Fruit fly (Drosophila melanogaster) whole organism, embryonic: ENCODE data around the gene CG14014.

ENCODE experiments used
- CG11398 ChIP-seq: fragments of 200-800 bp; sonication (Bioruptor generic); optimal IDR thresholded peaks from 2 replicates; lab custom pipeline; 2016; ENCODE audit warnings: missing biosample characterization, missing genetic modification characterization
- CG11560 ChIP-seq: fragments of 200-800 bp; sonication (Bioruptor generic); IDR thresholded peaks from 3 replicates; pipeline ENCODE4 v1.3.6; 2022; ENCODE audit warnings: missing biosample characterization, missing genetic modification characterization
- CG13296 ChIP-seq: fragments of 200-800 bp; sonication (Bioruptor generic); optimal IDR thresholded peaks from 3 replicates; lab custom pipeline; 2018; ENCODE audit warnings: missing biosample characterization, mild to moderate bottlenecking, missing genetic modification characterization
- CG14014 ChIP-seq: fragments of 200-800 bp; sonication (Bioruptor generic); IDR thresholded peaks from 2 replicates; pipeline ENCODE4 v1.3.6; 2022; ENCODE audit warnings: missing biosample characterization, missing genetic modification characterization
- CG14710 ChIP-seq: fragments of 200-800 bp; sonication (Bioruptor generic); optimal IDR thresholded peaks from 3 replicates; lab custom pipeline; 2019; ENCODE audit warnings: missing biosample characterization, mild to moderate bottlenecking, missing genetic modification characterization, moderate library complexity
- CG15269 ChIP-seq: fragments of 200-800 bp; sonication (Bioruptor generic); optimal IDR thresholded peaks from 2 replicates; lab custom pipeline; 2018; ENCODE audit warnings: missing biosample characterization, mild to moderate bottlenecking, missing genetic modification characterization, moderate library complexity
- CG1602 ChIP-seq: fragments of 200-800 bp; sonication (Bioruptor generic); optimal IDR thresholded peaks from 3 replicates; lab custom pipeline; 2016; ENCODE audit warnings: missing biosample characterization, missing genetic modification characterization
- CG17385 ChIP-seq: fragments of 200-800 bp; sonication (Bioruptor generic); optimal IDR thresholded peaks from 3 replicates; lab custom pipeline; 2018; ENCODE audit warnings: missing biosample characterization, mild to moderate bottlenecking, missing genetic modification characterization
- CG18476 ChIP-seq: fragments of 200-800 bp; sonication (Bioruptor generic); optimal IDR thresholded peaks from 2 replicates; lab custom pipeline; 2016; ENCODE audit warnings: missing biosample characterization, mild to moderate bottlenecking, missing genetic modification characterization
- CG3065 ChIP-seq: fragments of 200-800 bp; sonication (Bioruptor generic); optimal IDR thresholded peaks from 2 replicates; lab custom pipeline; 2016; ENCODE audit warnings: missing biosample characterization, missing genetic modification characterization
- CG32772 ChIP-seq: fragments of 200-800 bp; sonication (Bioruptor generic); IDR thresholded peaks from 2 replicates; pipeline ENCODE4 v1.3.6; 2022; ENCODE audit warnings: missing biosample characterization, missing genetic modification characterization
- CG3407 ChIP-seq: fragments of 200-800 bp; sonication (Bioruptor generic); optimal IDR thresholded peaks from 2 replicates; lab custom pipeline; 2018; ENCODE audit warnings: missing biosample characterization, mild to moderate bottlenecking, missing genetic modification characterization
- CG34376 ChIP-seq: fragments of 200-800 bp; sonication (Bioruptor generic); optimal IDR thresholded peaks from 2 replicates; lab custom pipeline; 2018; ENCODE audit warnings: missing biosample characterization, mild to moderate bottlenecking, missing genetic modification characterization
- CG6654 ChIP-seq: fragments of 200-800 bp; sonication (Bioruptor generic); optimal IDR thresholded peaks from 2 replicates; lab custom pipeline; 2017; ENCODE audit warnings: missing biosample characterization, mild to moderate bottlenecking, missing genetic modification characterization
- CG6689 ChIP-seq: fragments of 200-800 bp; sonication (Bioruptor generic); IDR thresholded peaks from 2 replicates; pipeline ENCODE4 v1.3.6; 2022; ENCODE audit warnings: missing biosample characterization, missing genetic modification characterization
- CG6813 ChIP-seq: fragments of 200-800 bp; sonication (Bioruptor generic); optimal IDR thresholded peaks from 2 replicates; lab custom pipeline; 2017; ENCODE audit warnings: missing biosample characterization, missing genetic modification characterization, mild to moderate bottlenecking, moderate library complexity, missing genetic modification reagents
- CG7839 ChIP-seq: fragments of 200-800 bp; sonication (Bioruptor generic); optimal IDR thresholded peaks from 3 replicates; lab custom pipeline; 2018; ENCODE audit warnings: missing biosample characterization, mild to moderate bottlenecking, missing genetic modification characterization, moderate library complexity
- CG9932 ChIP-seq: fragments of 200-800 bp; sonication (Bioruptor generic); IDR thresholded peaks from 2 replicates; pipeline ENCODE4 v1.3.6; 2022; ENCODE audit warnings: missing biosample characterization, missing genetic modification characterization
- CoRest ChIP-seq: fragments of 200-800 bp; sonication (Bioruptor generic); optimal IDR thresholded peaks from 3 replicates; lab custom pipeline; 2018; ENCODE audit warnings: missing biosample characterization, mild to moderate bottlenecking, missing genetic modification characterization, moderate library complexity
- Fer3 ChIP-seq: fragments of 200-800 bp; sonication (Bioruptor generic); optimal IDR thresholded peaks from 2 replicates; lab custom pipeline; 2018; ENCODE audit warnings: missing biosample characterization, mild to moderate bottlenecking, missing genetic modification characterization, moderate library complexity
- Gug ChIP-seq: fragments of 200-800 bp; sonication (Bioruptor generic); IDR thresholded peaks from 4 replicates; pipeline ENCODE4 v1.3.6; 2022; ENCODE audit warnings: missing biosample characterization, missing genetic modification characterization
- HHEX ChIP-seq: fragments of 200-800 bp; sonication (Bioruptor generic); optimal IDR thresholded peaks from 3 replicates; lab custom pipeline; 2017; ENCODE audit warnings: missing biosample characterization, mild to moderate bottlenecking, missing genetic modification characterization, missing genetic modification reagents
- Hey ChIP-seq: fragments of 200-800 bp; sonication (Bioruptor generic); optimal IDR thresholded peaks from 3 replicates; lab custom pipeline; 2018; ENCODE audit warnings: missing biosample characterization, mild to moderate bottlenecking, missing genetic modification characterization
- Hr51 ChIP-seq, 2 experiments: fragments of 200-800 bp; sonication (Bioruptor generic); optimal IDR thresholded peaks; 2 replicates in 1 of 2; 3 replicates in 1 of 2; lab custom pipeline; 2016 to 2018; ENCODE audit warnings: missing biosample characterization in 2 of 2, missing genetic modification characterization in 2 of 2, mild to moderate bottlenecking in 1 of 2, moderate library complexity in 1 of 2
- Hsf ChIP-seq: fragments of 200-800 bp; sonication (Bioruptor generic); optimal IDR thresholded peaks from 3 replicates; lab custom pipeline; 2016; ENCODE audit warnings: missing biosample characterization, missing genetic modification characterization
- MBD-R2 ChIP-seq: fragments of 200-800 bp; sonication (Bioruptor generic); IDR thresholded peaks from 2 replicates; pipeline ENCODE4 v1.3.6; 2022; ENCODE audit warnings: missing biosample characterization, missing genetic modification characterization
- Oli ChIP-seq: fragments of 200-800 bp; sonication (Bioruptor generic); optimal IDR thresholded peaks from 2 replicates; lab custom pipeline; 2018; ENCODE audit warnings: missing biosample characterization, mild to moderate bottlenecking, missing genetic modification characterization, moderate library complexity
- Sox102F ChIP-seq: fragments of 200-800 bp; sonication (Bioruptor generic); optimal IDR thresholded peaks from 2 replicates; lab custom pipeline; 2018; ENCODE audit warnings: missing biosample characterization, mild to moderate bottlenecking, missing genetic modification characterization, moderate library complexity
- Trl ChIP-seq, 3 experiments: fragments of >200 bp in 2 of 3; fragments of 200-800 bp in 1 of 3; sonication (Bioruptor generic) in 1 of 3; optimal IDR thresholded peaks; 2 replicates in 1 of 3; 3 replicates in 2 of 3; lab custom pipeline; 2016 to 2017; ENCODE audit warnings: missing biosample characterization in 1 of 3, missing genetic modification characterization in 1 of 3
- ab ChIP-seq: fragments of 200-800 bp; sonication (Bioruptor generic); optimal IDR thresholded peaks from 2 replicates; lab custom pipeline; 2016; ENCODE audit warnings: missing biosample characterization, missing genetic modification characterization
- abd-A ChIP-seq: fragments of 200-800 bp; sonication (Bioruptor generic); optimal IDR thresholded peaks from 3 replicates; lab custom pipeline; 2019; ENCODE audit warnings: missing biosample characterization, mild to moderate bottlenecking, missing genetic modification characterization, moderate library complexity
- al ChIP-seq: fragments of 200-800 bp; sonication (Bioruptor generic); IDR thresholded peaks from 2 replicates; pipeline ENCODE4 v1.3.6; 2022; ENCODE audit warnings: missing biosample characterization, missing genetic modification characterization
- bowl ChIP-seq: fragments of 200-800 bp; sonication (Bioruptor generic); IDR thresholded peaks from 2 replicates; pipeline ENCODE4 v1.3.6; 2022; ENCODE audit warnings: missing biosample characterization, missing genetic modification characterization
- cg ChIP-seq: fragments of 200-800 bp; sonication (Bioruptor generic); optimal IDR thresholded peaks from 3 replicates; lab custom pipeline; 2019; ENCODE audit warnings: missing biosample characterization, mild to moderate bottlenecking, missing genetic modification characterization, moderate library complexity
- cwo ChIP-seq: fragments of 200-800 bp; sonication (Bioruptor generic); optimal IDR thresholded peaks from 3 replicates; lab custom pipeline; 2017; ENCODE audit warnings: missing biosample characterization, missing genetic modification characterization, mild to moderate bottlenecking, moderate library complexity, missing genetic modification reagents
- dysf ChIP-seq: fragments of 200-800 bp; sonication (Bioruptor generic); IDR thresholded peaks from 3 replicates; pipeline ENCODE4 v1.3.6; 2022; ENCODE audit warnings: missing biosample characterization, missing genetic modification characterization
- gfzf ChIP-seq: fragments of 200-800 bp; sonication (Bioruptor generic); optimal IDR thresholded peaks from 2 replicates; lab custom pipeline; 2016; ENCODE audit warnings: missing biosample characterization, mild to moderate bottlenecking, missing genetic modification characterization, moderate library complexity
- lmd ChIP-seq: fragments of 200-800 bp; sonication (Bioruptor generic); IDR thresholded peaks from 2 replicates; pipeline ENCODE4 v1.3.6; 2022; ENCODE audit warnings: missing biosample characterization, missing genetic modification characterization
- mam ChIP-seq: fragments of 200-800 bp; sonication (Bioruptor generic); optimal IDR thresholded peaks from 3 replicates; lab custom pipeline; 2016; ENCODE audit warnings: missing biosample characterization, missing genetic modification characterization
- nmo ChIP-seq: fragments of 200-800 bp; sonication (Bioruptor generic); optimal IDR thresholded peaks from 2 replicates; lab custom pipeline; 2018; ENCODE audit warnings: missing biosample characterization, mild to moderate bottlenecking, missing genetic modification characterization, moderate library complexity
- prd ChIP-seq, 3 experiments: fragments of >200 bp in 2 of 3; fragments of 200-800 bp in 1 of 3; sonication (Bioruptor generic) in 1 of 3; optimal IDR thresholded peaks in 2 of 3; IDR thresholded peaks in 1 of 3; 2 replicates in 2 of 3; 3 replicates in 1 of 3; pipeline versions ENCODE4 v1.3.6 to Lab custom; 2017 to 2022; ENCODE audit warnings: missing biosample characterization in 1 of 3, missing genetic modification characterization in 1 of 3
- ranshi ChIP-seq: fragments of 200-800 bp; sonication (Bioruptor generic); IDR thresholded peaks from 2 replicates; pipeline ENCODE4 v1.3.6; 2022; ENCODE audit warnings: missing biosample characterization, missing genetic modification characterization
- ro ChIP-seq: fragments of 200-800 bp; sonication (Bioruptor generic); IDR thresholded peaks from 2 replicates; pipeline ENCODE4 v1.3.6; 2022; ENCODE audit warnings: missing biosample characterization, missing genetic modification characterization
- row ChIP-seq: fragments of 200-800 bp; sonication (Bioruptor generic); IDR thresholded peaks from 3 replicates; pipeline ENCODE4 v1.3.6; 2022; ENCODE audit warnings: missing biosample characterization, missing genetic modification characterization
- sima ChIP-seq: fragments of 200-800 bp; sonication (Bioruptor generic); optimal IDR thresholded peaks from 2 replicates; lab custom pipeline; 2016; ENCODE audit warnings: missing biosample characterization, missing genetic modification characterization
- sob ChIP-seq: fragments of 200-800 bp; sonication (Bioruptor generic); IDR thresholded peaks from 2 replicates; pipeline ENCODE4 v1.3.6; 2022; ENCODE audit warnings: missing biosample characterization, missing genetic modification characterization
- sqz ChIP-seq: fragments of 200-800 bp; sonication (Bioruptor generic); optimal IDR thresholded peaks from 3 replicates; lab custom pipeline; 2018; ENCODE audit warnings: missing biosample characterization, mild to moderate bottlenecking, missing genetic modification characterization
- twi ChIP-seq: fragments of 200-800 bp; optimal IDR thresholded peaks from 2 replicates; lab custom pipeline; 2019; ENCODE audit warnings: missing biosample characterization, mild to moderate bottlenecking, missing genetic modification characterization, moderate library complexity
- z ChIP-seq: fragments of 200-800 bp; sonication (Bioruptor generic); IDR thresholded peaks from 3 replicates; pipeline ENCODE4 v1.3.6; 2022; ENCODE audit warnings: missing biosample characterization, missing genetic modification characterization

CG14014 gene

DNA sequence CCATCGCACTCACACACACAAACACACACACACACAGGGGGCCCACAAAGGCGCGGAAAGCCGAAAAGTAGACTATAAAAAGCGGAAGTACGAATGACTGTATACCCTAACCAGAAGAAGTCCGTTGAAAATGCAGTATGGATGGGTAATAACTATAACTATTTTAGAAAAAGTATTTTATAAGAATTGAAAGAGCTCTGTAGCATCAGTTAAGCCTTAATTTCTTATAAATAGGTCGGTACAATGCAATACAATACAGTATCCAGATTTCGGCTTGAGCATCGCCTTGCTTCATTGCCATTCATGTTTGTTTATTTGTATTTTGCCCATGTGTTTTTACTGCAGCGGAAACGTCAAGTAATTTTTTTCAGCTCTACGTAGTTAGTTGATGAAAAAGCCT, 18.9 kb upstream of the CG14014 start (continued):
- TF ChIP-seq ab (GFP tag; lab: Kevin White, UChicago) (no peak), Fer3 (tag; lab: Kevin White, UChicago) (peak; percentile 23), gfzf (GFP tag; lab: Kevin White, UChicago) (no peak), Hey (tag; lab: Kevin White, UChicago) (no peak), lmd (GFP tag; lab: Robert Waterston, UW) (peak; percentile 46; the same call in 1 of the 2 replicates), CG14710 (tag; lab: Kevin White, UChicago) (no peak), sima (no peak), CG32772 (GFP tag; lab: Robert Waterston, UW) (peak; percentile 44), z (GFP tag; lab: Robert Waterston, UW) (no peak), CG6654 (GFP tag; lab: Kevin White, UChicago) (no peak), ranshi (GFP tag; lab: Robert Waterston, UW) (peak; percentile 10; the same call in 1 of the 2 replicates), nmo (peak; percentile 16), CG1602 (GFP tag; lab: Kevin White, UChicago) (peak; percentile 1), sob (GFP tag; lab: Robert Waterston, UW) (no peak; the same call in 1 of the 2 replicates), CG9932 (GFP tag; lab: Robert Waterston, UW) (peak; percentile 58), twi (no peak), cg (peak; percentile 7), Gug (0 out of 4 replicates have a peak, but pooled peaks have one; percentile 17), cwo (GFP tag; lab: Kevin White, UChicago) (peak; percentile 18), CG11398 (GFP tag; lab: Kevin White, UChicago) (no peak), Sox102F (GFP tag; lab: Kevin White, UChicago) (peak; percentile 45), al (0 out of 2 replicates have a peak, but pooled peaks have one; percentile 10), CG6689 (GFP tag; lab: Robert Waterston, UW) (peak; percentile 45), row (GFP tag; lab: Robert Waterston, UW) (peak; percentile 69), CG34376 (GFP tag; lab: Kevin White, UChicago) (no peak), CG13296 (GFP tag; lab: Kevin White, UChicago) (peak; percentile 22), CG3407 (GFP tag; lab: Kevin White, UChicago) (no peak), CG15269 (tag; lab: Kevin White, UChicago) (peak; percentile 48), CG18476 (GFP tag; lab: Kevin White, UChicago) (no peak), CG6813 (GFP tag; lab: Kevin White, UChicago) (no peak), bowl (no peak), abd-A (tag; lab: Kevin White, UChicago) (peak; percentile 34), CG14014 (GFP tag; lab: Robert Waterston, UW) (peak; percentile 64; the same call in 1 of the 2 replicates), CG17385 (peak; percentile 26), prd (optimal IDR thresholded peaks at IDR 0.05; lab: Kevin White, UChicago) (no peak), prd (GFP tag; IDR thresholded peaks at IDR 0.05; lab: Robert Waterston, UW) (peak; percentile 27; the same call in 1 of the 3 replicates), Oli (tag; lab: Kevin White, UChicago) (peak; percentile 27), Trl (optimal IDR thresholded peaks at IDR 0.05; lab: Kevin White, UChicago) (no peak), Trl (GFP tag; optimal IDR thresholded peaks at IDR 0.05; lab: Kevin White, UChicago) (peak; percentile 30), mam (GFP tag; lab: Kevin White, UChicago) (peak; percentile 14), HHEX (GFP tag; lab: Kevin White, UChicago) (peak; percentile 24), ro (GFP tag; lab: Robert Waterston, UW) (no peak; the same call in 1 of the 2 replicates), CG3065 (GFP tag; lab: Kevin White, UChicago) (no peak), Hr51 (GFP tag; optimal IDR thresholded peaks at IDR 0.05; lab: Kevin White, UChicago) (peak in 1 of 2 experiments; percentile 43), CG11560 (0 out of 3 replicates have a peak, but pooled peaks have one; percentile 34), sqz (no peak), MBD-R2 (no peak), dysf (GFP tag; lab: Robert Waterston, UW) (peak; percentile 57; the same call in 2 of the 3 replicates), CG7839 (tag; lab: Kevin White, UChicago) (peak; percentile 58), Hsf (GFP tag; lab: Kevin White, UChicago) (peak; percentile 31), CoRest (tag; lab: Kevin White, UChicago) (peak; percentile 27)
